Worm (Caenorhabditis elegans) whole organism, early embryonic: ENCODE measurements around the gene oac-37.

Experiments used
- ama-1 ChIP-seq: fragments of 150-350 bp; optimal IDR thresholded peaks from 2 replicates; lab custom pipeline; 2014
- ets-7 ChIP-seq: sonication (generic microtip); optimal IDR thresholded peaks from 2 replicates; lab custom pipeline; 2016; ENCODE audit warnings: missing genotype, missing genetic modification characterization, missing compliant biosample characterization
- flt-1 ChIP-seq: fragments of 200-800 bp; sonication (Bioruptor generic); IDR thresholded peaks from 2 replicates; pipeline ENCODE4 v1.3.6; 2022; ENCODE audit warnings: missing genetic modification characterization, missing compliant biosample characterization
- tbx-37 ChIP-seq: fragments of 200-800 bp; sonication (Bioruptor generic); conservative IDR thresholded peaks from 2 replicates; pipeline ENCODE4 v1.3.6; 2022; ENCODE audit warnings: missing genetic modification reagents, missing genetic modification characterization, missing compliant biosample characterization

DNA sequence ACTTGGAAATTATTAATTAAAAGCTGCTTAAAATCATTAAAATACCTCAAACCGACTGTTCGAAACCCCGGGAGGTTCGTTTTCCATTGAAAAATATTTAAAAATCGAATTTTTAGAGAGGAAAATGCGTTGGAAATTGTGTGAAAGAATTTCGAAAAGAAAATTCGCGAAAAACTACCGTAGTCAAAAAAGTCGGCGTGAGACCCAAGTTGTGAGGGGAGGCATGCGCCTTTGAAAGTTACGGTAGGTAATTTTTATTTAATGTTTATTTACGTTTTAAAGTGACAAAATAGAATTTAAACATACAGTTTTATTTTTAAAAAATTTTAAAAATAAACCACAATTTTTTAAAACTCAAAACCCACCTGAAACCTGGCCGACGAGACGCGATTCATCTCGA is 30.1 kb upstream of the oac-37 start:
- TF ChIP-seq ama-1 (lab: Kevin White, UChicago) (no peak), ets-7 (no peak), tbx-37 (GFP tag; lab: Robert Waterston, UW) (no peak), flt-1 (GFP tag; lab: Robert Waterston, UW) (no peak)
